Fruit fly (Drosophila melanogaster) whole organism, embryonic: ENCODE measurements around the gene mRpS2.
A peak's percentile ranks its signal among the peaks of the same experiment; 100 is the strongest.

ENCODE experiments used
- ATbp ChIP-seq: fragments of 200-800 bp; sonication (Bioruptor generic); optimal IDR thresholded peaks from 2 replicates; lab custom pipeline; 2017; ENCODE audit warnings: missing biosample characterization, mild to moderate bottlenecking, missing genetic modification characterization, missing genetic modification reagents
- Aef1 ChIP-seq: fragments of 200-800 bp; sonication (Bioruptor generic); IDR thresholded peaks from 3 replicates; pipeline ENCODE4 v1.3.6; 2022; ENCODE audit warnings: missing biosample characterization, missing genetic modification characterization
- Atf3 ChIP-seq: fragments of 200-800 bp; sonication (Bioruptor generic); optimal IDR thresholded peaks from 3 replicates; lab custom pipeline; 2016; ENCODE audit warnings: missing biosample characterization, missing genetic modification characterization
- Awh ChIP-seq: fragments of 200-800 bp; sonication (Bioruptor generic); IDR thresholded peaks from 2 replicates; pipeline ENCODE4, ENCODE4 v1.3.6; 2022; ENCODE audit warnings: missing biosample characterization, missing genetic modification characterization
- CG10267 ChIP-seq: fragments of 200-800 bp; sonication (Bioruptor generic); optimal IDR thresholded peaks from 2 replicates; lab custom pipeline; 2018; ENCODE audit warnings: missing biosample characterization, mild to moderate bottlenecking, missing genetic modification characterization, moderate library complexity
- CG10431 ChIP-seq: fragments of 200-800 bp; sonication (Bioruptor generic); optimal IDR thresholded peaks from 3 replicates; lab custom pipeline; 2018; ENCODE audit warnings: missing biosample characterization, mild to moderate bottlenecking, missing genetic modification characterization
- CG11247 ChIP-seq: fragments of 200-800 bp; sonication (Bioruptor generic); IDR thresholded peaks from 2 replicates; pipeline ENCODE4 v1.3.6; 2022; ENCODE audit warnings: missing biosample characterization, missing genetic modification characterization
- CG11456 ChIP-seq: fragments of 200-800 bp; sonication (Bioruptor generic); IDR thresholded peaks from 3 replicates; pipeline ENCODE4 v1.3.6; 2022; ENCODE audit warnings: missing biosample characterization, missing genetic modification characterization
- CG15073 ChIP-seq: fragments of 200-800 bp; sonication (Bioruptor generic); optimal IDR thresholded peaks from 2 replicates; lab custom pipeline; 2016; ENCODE audit warnings: missing biosample characterization, missing genetic modification characterization
- CG16815 ChIP-seq: fragments of 200-800 bp; sonication (Bioruptor generic); optimal IDR thresholded peaks from 3 replicates; lab custom pipeline; 2017; ENCODE audit warnings: missing biosample characterization, mild to moderate bottlenecking, missing genetic modification characterization
- CG17186 ChIP-seq: fragments of 200-800 bp; sonication (Bioruptor generic); optimal IDR thresholded peaks from 3 replicates; lab custom pipeline; 2017; ENCODE audit warnings: missing biosample characterization, missing genetic modification reagents, missing genetic modification characterization
- CG18262 ChIP-seq: fragments of 200-800 bp; optimal IDR thresholded peaks from 3 replicates; lab custom pipeline; 2019; ENCODE audit warnings: missing biosample characterization, mild to moderate bottlenecking, missing genetic modification characterization, moderate library complexity
- CG18476 ChIP-seq: fragments of 200-800 bp; sonication (Bioruptor generic); optimal IDR thresholded peaks from 2 replicates; lab custom pipeline; 2016; ENCODE audit warnings: missing biosample characterization, mild to moderate bottlenecking, missing genetic modification characterization
- CG31224 ChIP-seq: fragments of 200-800 bp; sonication (Bioruptor generic); IDR thresholded peaks from 2 replicates; pipeline ENCODE4 v1.3.6; 2022; ENCODE audit warnings: missing biosample characterization, missing genetic modification characterization
- CG34376 ChIP-seq: fragments of 200-800 bp; sonication (Bioruptor generic); optimal IDR thresholded peaks from 2 replicates; lab custom pipeline; 2018; ENCODE audit warnings: missing biosample characterization, mild to moderate bottlenecking, missing genetic modification characterization
- CG3847 ChIP-seq: fragments of 200-800 bp; sonication (Bioruptor generic); IDR thresholded peaks from 2 replicates; pipeline ENCODE4 v1.3.6; 2022; ENCODE audit warnings: missing biosample characterization, missing genetic modification characterization
- CG4617 ChIP-seq: fragments of 200-800 bp; sonication (Bioruptor generic); optimal IDR thresholded peaks from 3 replicates; lab custom pipeline; 2016; ENCODE audit warnings: missing biosample characterization, missing genetic modification characterization, borderline replicate concordance
- CG7963 ChIP-seq: fragments of 200-800 bp; sonication (Bioruptor generic); IDR thresholded peaks from 3 replicates; pipeline ENCODE4 v1.3.6; 2022; ENCODE audit warnings: missing biosample characterization, missing genetic modification characterization; ENCODE audit not compliant: partially characterized antibody
- CG8388 ChIP-seq: fragments of 200-800 bp; sonication (Bioruptor generic); optimal IDR thresholded peaks from 2 replicates; lab custom pipeline; 2019; ENCODE audit warnings: missing biosample characterization, mild to moderate bottlenecking, missing genetic modification characterization, moderate library complexity
- D19B ChIP-seq: fragments of 200-800 bp; sonication (Bioruptor generic); optimal IDR thresholded peaks from 2 replicates; lab custom pipeline; 2017; ENCODE audit warnings: missing biosample characterization, mild to moderate bottlenecking, missing genetic modification characterization
- Doc3 ChIP-seq: fragments of 200-800 bp; sonication (Bioruptor generic); IDR thresholded peaks from 3 replicates; pipeline ENCODE4 v1.3.6; 2022; ENCODE audit warnings: missing biosample characterization, missing genetic modification characterization; ENCODE audit not compliant: partially characterized antibody
- E2f1 ChIP-seq: fragments of 200-800 bp; sonication (Bioruptor generic); IDR thresholded peaks from 2 replicates; pipeline ENCODE4 v1.3.6; 2022; ENCODE audit warnings: missing biosample characterization, missing genetic modification characterization
- Hr51 ChIP-seq, 2 experiments: fragments of 200-800 bp; sonication (Bioruptor generic); optimal IDR thresholded peaks; 2 replicates in 1 of 2; 3 replicates in 1 of 2; lab custom pipeline; 2016 to 2018; ENCODE audit warnings: missing biosample characterization in 2 of 2, missing genetic modification characterization in 2 of 2, mild to moderate bottlenecking in 1 of 2, moderate library complexity in 1 of 2
- Lim3 ChIP-seq: fragments of 200-800 bp; sonication (Bioruptor generic); IDR thresholded peaks from 2 replicates; pipeline ENCODE4 v1.3.6; 2022; ENCODE audit warnings: missing biosample characterization, missing genetic modification characterization
- NK7.1 ChIP-seq: fragments of 200-800 bp; sonication (Bioruptor generic); optimal IDR thresholded peaks from 3 replicates; lab custom pipeline; 2016; ENCODE audit warnings: missing biosample characterization, missing genetic modification characterization
- NfI ChIP-seq: fragments of 200-800 bp; sonication (Bioruptor generic); optimal IDR thresholded peaks from 3 replicates; lab custom pipeline; 2018; ENCODE audit warnings: missing biosample characterization, mild to moderate bottlenecking, missing genetic modification characterization, moderate library complexity
- Side ChIP-seq: fragments of 200-800 bp; sonication (Bioruptor generic); optimal IDR thresholded peaks from 2 replicates; lab custom pipeline; 2016; ENCODE audit warnings: missing biosample characterization, missing genetic modification characterization
- Xbp1 ChIP-seq: fragments of 200-800 bp; sonication (Bioruptor generic); optimal IDR thresholded peaks from 3 replicates; lab custom pipeline; 2016; ENCODE audit warnings: missing biosample characterization, mild to moderate bottlenecking, missing genetic modification characterization
- az2 ChIP-seq: fragments of 200-800 bp; sonication (Bioruptor generic); optimal IDR thresholded peaks from 3 replicates; lab custom pipeline; 2016; ENCODE audit warnings: missing biosample characterization, missing genetic modification characterization
- bigmax ChIP-seq: fragments of 200-800 bp; sonication (Bioruptor generic); optimal IDR thresholded peaks from 2 replicates; lab custom pipeline; 2018; ENCODE audit warnings: missing biosample characterization, mild to moderate bottlenecking, missing genetic modification characterization
- btn ChIP-seq: fragments of 200-800 bp; sonication (Bioruptor generic); optimal IDR thresholded peaks from 2 replicates; lab custom pipeline; 2016; ENCODE audit warnings: missing biosample characterization, missing genetic modification characterization
- cwo ChIP-seq: fragments of 200-800 bp; sonication (Bioruptor generic); optimal IDR thresholded peaks from 3 replicates; lab custom pipeline; 2017; ENCODE audit warnings: missing biosample characterization, missing genetic modification characterization, mild to moderate bottlenecking, moderate library complexity, missing genetic modification reagents
- ftz-f1 ChIP-seq: fragments of 200-800 bp; sonication (Bioruptor generic); optimal IDR thresholded peaks from 2 replicates; lab custom pipeline; 2016; ENCODE audit warnings: missing biosample characterization, missing genetic modification characterization
- fu2 ChIP-seq: fragments of 200-800 bp; sonication (Bioruptor generic); optimal IDR thresholded peaks from 2 replicates; lab custom pipeline; 2016; ENCODE audit warnings: missing biosample characterization, missing genetic modification characterization
- jumu ChIP-seq: fragments of 200-800 bp; sonication (Bioruptor generic); optimal IDR thresholded peaks from 3 replicates; lab custom pipeline; 2016; ENCODE audit warnings: missing biosample characterization, missing genetic modification characterization
- nom ChIP-seq: fragments of 200-800 bp; sonication (Bioruptor generic); optimal IDR thresholded peaks from 2 replicates; lab custom pipeline; 2017; ENCODE audit warnings: missing biosample characterization, missing genetic modification characterization, mild to moderate bottlenecking, moderate library complexity, missing genetic modification reagents
- pfk ChIP-seq: fragments of 200-800 bp; sonication (Bioruptor generic); optimal IDR thresholded peaks from 2 replicates; lab custom pipeline; 2018; ENCODE audit warnings: missing biosample characterization, mild to moderate bottlenecking, missing genetic modification characterization, moderate library complexity
- pnt ChIP-seq: fragments of 200-800 bp; sonication (Bioruptor generic); optimal IDR thresholded peaks from 3 replicates; lab custom pipeline; 2016; ENCODE audit warnings: missing biosample characterization, missing genetic modification characterization
- pzg ChIP-seq: fragments of 200-800 bp; sonication (Bioruptor generic); optimal IDR thresholded peaks from 3 replicates; lab custom pipeline; 2018; ENCODE audit warnings: missing biosample characterization, mild to moderate bottlenecking, missing genetic modification characterization, moderate library complexity
- schlank ChIP-seq: fragments of 200-800 bp; sonication (Bioruptor generic); optimal IDR thresholded peaks from 2 replicates; lab custom pipeline; 2018; ENCODE audit warnings: missing biosample characterization, mild to moderate bottlenecking, missing genetic modification characterization
- sens ChIP-seq: fragments of 200-800 bp; sonication (Bioruptor generic); peaks from one replicate; lab custom pipeline; 2016; ENCODE audit warnings: missing biosample characterization, missing genetic modification characterization
- sug ChIP-seq: fragments of 200-800 bp; optimal IDR thresholded peaks from 2 replicates; lab custom pipeline; 2019; ENCODE audit warnings: missing biosample characterization, mild to moderate bottlenecking, missing genetic modification characterization, moderate library complexity
- tgo ChIP-seq: fragments of 200-800 bp; sonication (Bioruptor generic); IDR thresholded peaks from 3 replicates; pipeline ENCODE4 v1.3.6; 2022; ENCODE audit warnings: missing biosample characterization, missing genetic modification characterization
- ttk ChIP-seq: fragments of 200-800 bp; sonication (Bioruptor generic); IDR thresholded peaks from 2 replicates; pipeline ENCODE4 v2.1.2; 2022; ENCODE audit warnings: missing biosample characterization, missing genetic modification characterization
- unpg ChIP-seq: fragments of 200-800 bp; sonication (Bioruptor generic); optimal IDR thresholded peaks from 3 replicates; lab custom pipeline; 2018; ENCODE audit warnings: missing biosample characterization, mild to moderate bottlenecking, missing genetic modification characterization, moderate library complexity
- wor ChIP-seq: fragments of 200-800 bp; sonication (Bioruptor generic); IDR thresholded peaks from 2 replicates; pipeline ENCODE4 v1.3.6; 2022; ENCODE audit warnings: missing biosample characterization, missing genetic modification characterization
- zen ChIP-seq: fragments of 200-800 bp; sonication (Bioruptor generic); optimal IDR thresholded peaks from 3 replicates; lab custom pipeline; 2018; ENCODE audit warnings: missing biosample characterization, mild to moderate bottlenecking, missing genetic modification characterization, moderate library complexity
- zen2 ChIP-seq: fragments of 200-800 bp; sonication (Bioruptor generic); IDR thresholded peaks from 3 replicates; pipeline ENCODE4 v1.3.6; 2022; ENCODE audit warnings: missing biosample characterization, missing genetic modification characterization; ENCODE audit not compliant: partially characterized antibody

Gene mRpS2

dm6 chr2L:4807953-4808604 is 42.1 kb downstream of the mRpS2 start (continued):
- peak; percentile 53 for TF ChIP-seq nom (GFP tag; lab: Kevin White, UChicago)
- TF ChIP-seq sug (tag; lab: Kevin White, UChicago): no peak
- no peak for TF ChIP-seq pfk (GFP tag; lab: Kevin White, UChicago)
- peak; percentile 27 for TF ChIP-seq ftz-f1 (GFP tag; lab: Kevin White, UChicago)

dm6 chr2L:4806109-4806508 is 44.1 kb downstream of the mRpS2 start:
- TF ChIP-seq CG11456 (GFP tag; lab: Robert Waterston, UW): no peak
- no peak for TF ChIP-seq cwo
- TF ChIP-seq schlank (tag; lab: Kevin White, UChicago): no peak
- TF ChIP-seq Side: no peak
- 0 out of 2 replicates have a peak, but pooled peaks have one; percentile 27 for TF ChIP-seq Awh (GFP tag; lab: Robert Waterston, UW)
- peak; percentile 64; the same call in 2 of the 3 replicates for TF ChIP-seq tgo (GFP tag; lab: Robert Waterston, UW)
- peak; percentile 55 for TF ChIP-seq sens (GFP tag; lab: Kevin White, UChicago)
- TF ChIP-seq CG16815 (GFP tag; lab: Kevin White, UChicago): no peak
- no peak for TF ChIP-seq zen2
- peak; percentile 2 for TF ChIP-seq CG18262 (tag; lab: Kevin White, UChicago)
- TF ChIP-seq fu2 (GFP tag; lab: Kevin White, UChicago): no peak
- TF ChIP-seq CG10267: no peak
- TF ChIP-seq CG4617 (GFP tag; lab: Kevin White, UChicago): no peak
- no peak for TF ChIP-seq pzg (GFP tag; lab: Kevin White, UChicago)
- no peak for TF ChIP-seq CG10431 (GFP tag; lab: Kevin White, UChicago)
- TF ChIP-seq CG31224 (GFP tag; lab: Robert Waterston, UW): no peak
- TF ChIP-seq Atf3: no peak
- TF ChIP-seq CG8388 (GFP tag; lab: Kevin White, UChicago): no peak
- TF ChIP-seq btn (GFP tag; lab: Kevin White, UChicago): no peak
- no peak for TF ChIP-seq Doc3 (GFP tag; lab: Robert Waterston, UW)
- no peak for TF ChIP-seq bigmax (GFP tag; lab: Kevin White, UChicago)
- no peak for TF ChIP-seq CG15073 (GFP tag; lab: Kevin White, UChicago)
- TF ChIP-seq wor (GFP tag; lab: Robert Waterston, UW): no peak
- TF ChIP-seq CG18476: no peak
- TF ChIP-seq Lim3 (GFP tag; lab: Robert Waterston, UW): no peak
- no peak for TF ChIP-seq CG17186 (GFP tag; lab: Kevin White, UChicago)
- no peak for TF ChIP-seq CG34376 (GFP tag; lab: Kevin White, UChicago)
- TF ChIP-seq E2f1 (GFP tag; lab: Robert Waterston, UW): no peak
- TF ChIP-seq D19B: no peak
- no peak for TF ChIP-seq CG7963 (GFP tag; lab: Robert Waterston, UW)
- TF ChIP-seq pnt (GFP tag; lab: Kevin White, UChicago): no peak
- TF ChIP-seq ttk (GFP tag; lab: Robert Waterston, UW): peak; percentile 34; the same call in 1 of the 2 replicates
- no peak for TF ChIP-seq CG3847 (GFP tag; lab: Robert Waterston, UW)
- peak; percentile 15 for TF ChIP-seq Xbp1 (GFP tag; lab: Kevin White, UChicago)
- peak; percentile 19 for TF ChIP-seq az2
- TF ChIP-seq NK7.1 (GFP tag; lab: Kevin White, UChicago): no peak
- peak; percentile 42; the same call in 1 of the 3 replicates for TF ChIP-seq Aef1 (GFP tag; lab: Robert Waterston, UW)
- TF ChIP-seq CG11247 (GFP tag; lab: Robert Waterston, UW): 0 out of 2 replicates have a peak, but pooled peaks have one; percentile 31
- peak; percentile 53 for TF ChIP-seq unpg
- TF ChIP-seq ATbp (GFP tag; lab: Kevin White, UChicago): no peak
- TF ChIP-seq NfI: peak; percentile 32
- no peak for TF ChIP-seq zen (tag; lab: Kevin White, UChicago)
- TF ChIP-seq Hr51 (GFP tag; optimal IDR thresholded peaks at IDR 0.05; lab: Kevin White, UChicago): peak in 1 of 2 experiments; percentile 62
- TF ChIP-seq jumu (GFP tag; lab: Kevin White, UChicago): no peak
